Worm (Caenorhabditis elegans): ENCODE measurements around the gene clec-167.

DNA sequence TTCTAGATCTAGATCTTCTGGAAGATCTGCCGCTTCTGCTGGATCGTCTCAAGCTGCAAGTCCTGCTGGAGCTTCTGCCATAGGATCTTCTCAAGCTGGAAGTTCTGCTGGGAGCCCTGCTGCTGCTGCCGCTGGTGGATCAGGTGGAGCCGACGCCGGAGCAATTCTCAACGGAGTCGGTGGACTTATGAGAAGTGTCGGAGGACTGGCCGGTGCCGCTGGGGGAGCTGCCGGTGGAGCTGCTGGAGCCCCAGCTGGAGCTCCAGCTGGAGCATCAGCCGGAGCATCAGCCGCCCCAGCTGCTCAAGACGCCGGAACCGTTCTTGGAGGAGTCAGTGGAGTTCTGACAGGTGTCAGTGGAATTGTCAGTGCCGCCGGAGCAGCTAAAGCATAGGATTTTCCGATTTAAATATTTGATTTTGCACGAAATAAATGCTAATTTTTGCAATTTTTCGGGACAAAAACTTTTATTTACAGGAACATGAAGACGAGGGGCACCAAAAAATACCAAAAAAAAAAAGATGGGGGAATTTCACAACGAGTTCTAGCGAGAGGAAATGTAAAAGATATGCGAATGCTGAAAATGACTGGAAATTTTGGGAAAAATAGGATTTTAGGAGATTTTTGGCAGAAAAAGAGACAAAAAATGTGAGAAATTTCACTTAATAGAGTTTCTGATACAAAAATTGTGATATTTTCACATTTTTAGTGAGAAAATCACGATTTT, 22.9 kb downstream of the clec-167 start:
- no peak for TF ChIP-seq ztf-23 (GFP tag; IDR thresholded peaks at IDR 0.05)
- no peak for TF ChIP-seq ztf-29 (GFP tag; IDR thresholded peaks at IDR 0.05)
- TF ChIP-seq flt-1 (GFP tag; IDR thresholded peaks at IDR 0.05) = no peak
- TF ChIP-seq klf-2 (GFP tag; conservative IDR thresholded peaks at IDR 0.05) = no peak
